Fruit fly (Drosophila melanogaster) whole organism, wandering third instar larva: ENCODE results near the gene AANATL2.

Source experiments
- Abd-B ChIP-seq: fragments of >200 bp; optimal IDR thresholded peaks from 2 replicates; lab custom pipeline; 2017; ENCODE audit warnings: missing biosample characterization, missing genetic modification characterization
- Dfd ChIP-seq: fragments of >200 bp; optimal IDR thresholded peaks from 2 replicates; lab custom pipeline; 2017; ENCODE audit warnings: missing biosample characterization, missing genetic modification characterization
- Hr78 ChIP-seq: fragments of >200 bp; optimal IDR thresholded peaks from 2 replicates; lab custom pipeline; 2017; ENCODE audit warnings: missing biosample characterization, missing genetic modification characterization
- Hr83 ChIP-seq: fragments of 200-300 bp; sonication (Bioruptor generic); optimal IDR thresholded peaks from 2 replicates; lab custom pipeline; 2016; ENCODE audit warnings: missing biosample characterization, mild to moderate bottlenecking, missing genetic modification characterization, moderate library complexity; ENCODE audit not compliant: poor library complexity, severe bottlenecking
- Mio ChIP-seq: sonication (Bioruptor generic); optimal IDR thresholded peaks from 2 replicates; lab custom pipeline; 2016; ENCODE audit warnings: missing biosample characterization, missing genetic modification characterization
- Sp1 ChIP-seq: fragments of 200-800 bp; sonication (Bioruptor generic); optimal IDR thresholded peaks from 3 replicates; lab custom pipeline; 2019; ENCODE audit warnings: missing biosample characterization, mild to moderate bottlenecking, missing genetic modification characterization, moderate library complexity
- br ChIP-seq: fragments of 200-800 bp; sonication (Bioruptor generic); optimal IDR thresholded peaks from 2 replicates; lab custom pipeline; 2016; ENCODE audit warnings: missing biosample characterization, missing genetic modification characterization
- brk ChIP-seq: fragments of 200-800 bp; sonication (Bioruptor generic); optimal IDR thresholded peaks from 2 replicates; lab custom pipeline; 2016; ENCODE audit warnings: missing biosample characterization, mild to moderate bottlenecking, missing genetic modification characterization
- dmrt93B ChIP-seq: fragments of 200-800 bp; sonication (Bioruptor generic); optimal IDR thresholded peaks from 2 replicates; lab custom pipeline; 2018; ENCODE audit warnings: missing biosample characterization, mild to moderate bottlenecking, missing genetic modification characterization
- jim ChIP-seq: fragments of 175-275, 200-325 bp; sonication (Bioruptor generic); optimal IDR thresholded peaks from 2 replicates; lab custom pipeline; 2016; ENCODE audit warnings: missing biosample characterization, mild to moderate bottlenecking, missing genetic modification characterization
- lola ChIP-seq: fragments of >200 bp; optimal IDR thresholded peaks from 2 replicates; lab custom pipeline; 2017; ENCODE audit warnings: missing biosample characterization, missing genetic modification characterization
- psq ChIP-seq: fragments of 200-800 bp; sonication (Bioruptor generic); optimal IDR thresholded peaks from 3 replicates; lab custom pipeline; 2017; ENCODE audit warnings: missing biosample characterization, mild to moderate bottlenecking, missing genetic modification characterization, moderate library complexity

DNA sequence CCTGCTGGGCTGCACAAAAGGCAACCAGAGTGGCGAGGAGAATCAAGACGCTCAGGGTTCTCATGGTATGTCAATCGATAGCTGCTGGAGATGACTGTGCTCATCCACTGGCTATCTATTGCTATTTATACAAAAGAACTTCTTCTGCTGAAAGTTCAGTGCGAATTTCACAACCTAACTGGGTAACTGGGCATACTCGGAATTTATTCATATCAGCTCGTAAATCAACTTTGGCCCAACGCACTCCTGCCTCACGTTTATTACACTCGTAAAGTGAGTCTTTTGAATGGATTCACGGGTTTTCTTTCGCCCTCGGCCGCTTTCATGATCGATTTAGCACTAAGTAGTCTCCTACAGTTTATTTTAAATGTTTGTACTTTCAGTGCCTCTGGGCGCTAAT is 8.7 kb downstream of the AANATL2 start, which contains the start of gene CG13983:
- TF ChIP-seq Dfd (no peak), brk (no peak), Mio (GFP tag; lab: Kevin White, UChicago) (no peak), dmrt93B (GFP tag; lab: Kevin White, UChicago) (no peak), br (GFP tag; lab: Kevin White, UChicago) (no peak), Hr78 (GFP tag; lab: Kevin White, UChicago) (no peak), psq (GFP tag; lab: Kevin White, UChicago) (no peak), jim (GFP tag; lab: Kevin White, UChicago) (no peak), Abd-B (GFP tag; lab: Kevin White, UChicago) (no peak), Hr83 (GFP tag; lab: Kevin White, UChicago) (no peak), lola (GFP tag; lab: Kevin White, UChicago) (no peak), Sp1 (GFP tag; lab: Kevin White, UChicago) (no peak)
